Fruit fly (Drosophila melanogaster) whole organism, embryonic: ENCODE measurements around the gene CG9288.

Source experiments
- ATbp ChIP-seq: fragments of 200-800 bp; sonication (Bioruptor generic); optimal IDR thresholded peaks from 2 replicates; lab custom pipeline; 2017; ENCODE audit warnings: missing biosample characterization, mild to moderate bottlenecking, missing genetic modification characterization, missing genetic modification reagents
- B-H2 ChIP-seq: fragments of 200-800 bp; sonication (Bioruptor generic); optimal IDR thresholded peaks from 2 replicates; lab custom pipeline; 2018; ENCODE audit warnings: missing biosample characterization, mild to moderate bottlenecking, missing genetic modification characterization
- Bgb ChIP-seq: fragments of 200-800 bp; sonication (Bioruptor generic); IDR thresholded peaks from 2 replicates; pipeline ENCODE4 v1.3.6; 2022; ENCODE audit warnings: missing biosample characterization, missing genetic modification characterization; ENCODE audit not compliant: partially characterized antibody
- CG10654 ChIP-seq: fragments of 200-800 bp; sonication (Bioruptor generic); optimal IDR thresholded peaks from 2 replicates; lab custom pipeline; 2016; ENCODE audit warnings: missing biosample characterization, missing genetic modification characterization
- CG11398 ChIP-seq: fragments of 200-800 bp; sonication (Bioruptor generic); optimal IDR thresholded peaks from 2 replicates; lab custom pipeline; 2016; ENCODE audit warnings: missing biosample characterization, missing genetic modification characterization
- CG11560 ChIP-seq: fragments of 200-800 bp; sonication (Bioruptor generic); IDR thresholded peaks from 3 replicates; pipeline ENCODE4 v1.3.6; 2022; ENCODE audit warnings: missing biosample characterization, missing genetic modification characterization
- CG12219 ChIP-seq: fragments of 200-800 bp; sonication (Bioruptor generic); optimal IDR thresholded peaks from 3 replicates; lab custom pipeline; 2018; ENCODE audit warnings: missing biosample characterization, mild to moderate bottlenecking, missing genetic modification characterization
- CG13296 ChIP-seq: fragments of 200-800 bp; sonication (Bioruptor generic); optimal IDR thresholded peaks from 3 replicates; lab custom pipeline; 2018; ENCODE audit warnings: missing biosample characterization, mild to moderate bottlenecking, missing genetic modification characterization
- CG13624 ChIP-seq: fragments of 200-800 bp; sonication (Bioruptor generic); optimal IDR thresholded peaks from 2 replicates; lab custom pipeline; 2016; ENCODE audit warnings: missing biosample characterization, missing genetic modification characterization
- CG13894 ChIP-seq: fragments of 200-800 bp; sonication (Bioruptor generic); optimal IDR thresholded peaks from 3 replicates; lab custom pipeline; 2018; ENCODE audit warnings: missing biosample characterization, mild to moderate bottlenecking, missing genetic modification characterization, moderate library complexity
- CG14441 ChIP-seq: fragments of 200-800 bp; sonication (Bioruptor generic); IDR thresholded peaks from 2 replicates; pipeline ENCODE4 v1.3.6; 2022; ENCODE audit warnings: missing biosample characterization, missing genetic modification characterization
- CG1603 ChIP-seq: fragments of 200-800 bp; sonication (Bioruptor generic); optimal IDR thresholded peaks from 2 replicates; lab custom pipeline; 2019; ENCODE audit warnings: missing biosample characterization, mild to moderate bottlenecking, missing genetic modification characterization, moderate library complexity
- CG16815 ChIP-seq: fragments of 200-800 bp; sonication (Bioruptor generic); optimal IDR thresholded peaks from 3 replicates; lab custom pipeline; 2017; ENCODE audit warnings: missing biosample characterization, mild to moderate bottlenecking, missing genetic modification characterization
- CG17359 ChIP-seq: fragments of 200-800 bp; sonication (Bioruptor generic); optimal IDR thresholded peaks from 3 replicates; lab custom pipeline; 2018; ENCODE audit warnings: missing biosample characterization, mild to moderate bottlenecking, missing genetic modification characterization, moderate library complexity
- CG18011 ChIP-seq: fragments of 200-800 bp; sonication (Bioruptor generic); optimal IDR thresholded peaks from 2 replicates; lab custom pipeline; 2017; ENCODE audit warnings: missing biosample characterization, missing genetic modification characterization, mild to moderate bottlenecking, moderate library complexity, missing genotype
- CG2129 ChIP-seq: fragments of 200-800 bp; sonication (Bioruptor generic); IDR thresholded peaks from 2 replicates; pipeline ENCODE4 v1.3.6; 2022; ENCODE audit warnings: missing biosample characterization, missing genetic modification characterization; ENCODE audit not compliant: partially characterized antibody
- CG2202 ChIP-seq: fragments of 200-800 bp; sonication (Bioruptor generic); optimal IDR thresholded peaks from 2 replicates; lab custom pipeline; 2018; ENCODE audit warnings: missing biosample characterization, mild to moderate bottlenecking, missing genetic modification characterization
- CG2712 ChIP-seq: fragments of 200-800 bp; optimal IDR thresholded peaks from 3 replicates; lab custom pipeline; 2019; ENCODE audit warnings: missing biosample characterization, mild to moderate bottlenecking, missing genetic modification characterization, moderate library complexity
- CG32772 ChIP-seq: fragments of 200-800 bp; sonication (Bioruptor generic); IDR thresholded peaks from 2 replicates; pipeline ENCODE4 v1.3.6; 2022; ENCODE audit warnings: missing biosample characterization, missing genetic modification characterization
- CG43689 ChIP-seq: fragments of 200-800 bp; sonication (Bioruptor generic); IDR thresholded peaks from 2 replicates; pipeline ENCODE4 v1.3.6; 2022; ENCODE audit warnings: missing biosample characterization, missing genetic modification characterization
- CG4854 ChIP-seq: fragments of 200-800 bp; sonication (Bioruptor generic); optimal IDR thresholded peaks from 2 replicates; lab custom pipeline; 2016; ENCODE audit warnings: missing biosample characterization, missing genetic modification characterization, inconsistent platforms
- CG5245 ChIP-seq: fragments of 200-800 bp; sonication (Bioruptor generic); optimal IDR thresholded peaks from 3 replicates; lab custom pipeline; 2016; ENCODE audit warnings: missing biosample characterization, missing genetic modification characterization
- CG6254 ChIP-seq: fragments of 200-800 bp; sonication (Bioruptor generic); optimal IDR thresholded peaks from 3 replicates; lab custom pipeline; 2017; ENCODE audit warnings: mild to moderate bottlenecking, missing biosample characterization, missing genetic modification reagents, missing genetic modification characterization
- CG7271 ChIP-seq: fragments of 200-800 bp; sonication (Bioruptor generic); optimal IDR thresholded peaks from 2 replicates; lab custom pipeline; 2018; ENCODE audit warnings: missing biosample characterization, mild to moderate bottlenecking, missing genetic modification characterization, moderate library complexity
- CG7963 ChIP-seq: fragments of 200-800 bp; sonication (Bioruptor generic); IDR thresholded peaks from 3 replicates; pipeline ENCODE4 v1.3.6; 2022; ENCODE audit warnings: missing biosample characterization, missing genetic modification characterization; ENCODE audit not compliant: partially characterized antibody
- CG9876 ChIP-seq: fragments of 200-800 bp; sonication (Bioruptor generic); optimal IDR thresholded peaks from 2 replicates; lab custom pipeline; 2016; ENCODE audit warnings: missing biosample characterization, missing genetic modification characterization
- Dp ChIP-seq: fragments of 200-800 bp; sonication (Bioruptor generic); optimal IDR thresholded peaks from 2 replicates; lab custom pipeline; 2018; ENCODE audit warnings: missing biosample characterization, mild to moderate bottlenecking, missing genetic modification characterization, moderate library complexity
- Drgx ChIP-seq: fragments of 200-800 bp; sonication (Bioruptor generic); IDR thresholded peaks from 2 replicates; pipeline ENCODE4 v1.3.6; 2022; ENCODE audit warnings: missing biosample characterization, missing genetic modification characterization
- Ets65A ChIP-seq: fragments of 200-800 bp; sonication (Bioruptor generic); peaks from one replicate; lab custom pipeline; 2016; ENCODE audit warnings: missing biosample characterization, missing genetic modification characterization
- Fer2 ChIP-seq: fragments of 200-800 bp; sonication (Bioruptor generic); optimal IDR thresholded peaks from 2 replicates; lab custom pipeline; 2018; ENCODE audit warnings: missing biosample characterization, mild to moderate bottlenecking, missing genetic modification characterization, moderate library complexity
- Fer3 ChIP-seq: fragments of 200-800 bp; sonication (Bioruptor generic); optimal IDR thresholded peaks from 2 replicates; lab custom pipeline; 2018; ENCODE audit warnings: missing biosample characterization, mild to moderate bottlenecking, missing genetic modification characterization, moderate library complexity
- Hand ChIP-seq: fragments of 200-800 bp; sonication (Bioruptor generic); optimal IDR thresholded peaks from 2 replicates; lab custom pipeline; 2017; ENCODE audit warnings: mild to moderate bottlenecking, missing biosample characterization, missing genetic modification reagents, missing genetic modification characterization
- Hr3 ChIP-seq: fragments of 200-800 bp; sonication (Bioruptor generic); optimal IDR thresholded peaks from 3 replicates; lab custom pipeline; 2016; ENCODE audit warnings: missing biosample characterization, missing genetic modification characterization
- Med ChIP-seq: fragments of 200-800 bp; sonication (Bioruptor generic); peaks from one replicate; lab custom pipeline; 2016; ENCODE audit warnings: missing biosample characterization, missing genetic modification characterization, mild to moderate bottlenecking, inconsistent platforms, moderate library complexity
- PHDP ChIP-seq: fragments of 200-800 bp; sonication (Bioruptor generic); optimal IDR thresholded peaks from 3 replicates; lab custom pipeline; 2018; ENCODE audit warnings: missing biosample characterization, mild to moderate bottlenecking, missing genetic modification characterization, moderate library complexity
- Poxn ChIP-seq: fragments of 200-800 bp; sonication (Bioruptor generic); IDR thresholded peaks from 2 replicates; pipeline ENCODE4 v1.3.6; 2022; ENCODE audit warnings: missing biosample characterization, missing genetic modification characterization
- Stat92E ChIP-seq, 3 experiments: fragments of >200 bp in 2 of 3; fragments of 200-800 bp in 1 of 3; sonication (Bioruptor generic) in 1 of 3; optimal IDR thresholded peaks; 2 replicates each; lab custom pipeline; 2017 to 2019; ENCODE audit warnings: missing biosample characterization in 3 of 3, missing genetic modification characterization in 3 of 3, mild to moderate bottlenecking in 1 of 3, moderate library complexity in 1 of 3
- abd-A ChIP-seq: fragments of 200-800 bp; sonication (Bioruptor generic); optimal IDR thresholded peaks from 3 replicates; lab custom pipeline; 2019; ENCODE audit warnings: missing biosample characterization, mild to moderate bottlenecking, missing genetic modification characterization, moderate library complexity
- amos ChIP-seq: fragments of 200-800 bp; sonication (Bioruptor generic); IDR thresholded peaks from 2 replicates; pipeline ENCODE4 v1.3.6; 2022; ENCODE audit warnings: missing biosample characterization, missing genetic modification characterization; ENCODE audit not compliant: partially characterized antibody
- ap ChIP-seq: fragments of 200-800 bp; sonication (Bioruptor generic); IDR thresholded peaks from 2 replicates; pipeline ENCODE4 v1.3.6; 2022; ENCODE audit warnings: missing biosample characterization, missing genetic modification characterization
- chinmo ChIP-seq: fragments of 200-800 bp; sonication (Bioruptor generic); IDR thresholded peaks from 4 replicates; pipeline ENCODE4 v1.3.6; 2022; ENCODE audit warnings: missing biosample characterization, missing genetic modification characterization; ENCODE audit not compliant: partially characterized antibody
- dysf ChIP-seq: fragments of 200-800 bp; sonication (Bioruptor generic); IDR thresholded peaks from 3 replicates; pipeline ENCODE4 v1.3.6; 2022; ENCODE audit warnings: missing biosample characterization, missing genetic modification characterization
- ewg ChIP-seq: fragments of 200-800 bp; sonication (Bioruptor generic); optimal IDR thresholded peaks from 3 replicates; lab custom pipeline; 2017; ENCODE audit warnings: mild to moderate bottlenecking, missing biosample characterization, missing genetic modification reagents, missing genetic modification characterization
- gem ChIP-seq: fragments of 200-800 bp; sonication (Bioruptor generic); optimal IDR thresholded peaks from 2 replicates; lab custom pipeline; 2019; ENCODE audit warnings: missing biosample characterization, mild to moderate bottlenecking, missing genetic modification characterization, moderate library complexity
- grau ChIP-seq: fragments of 200-800 bp; optimal IDR thresholded peaks from 3 replicates; lab custom pipeline; 2019; ENCODE audit warnings: missing biosample characterization, mild to moderate bottlenecking, missing genetic modification characterization, moderate library complexity
- kni ChIP-seq: fragments of 200-800 bp; sonication (Bioruptor generic); optimal IDR thresholded peaks from 3 replicates; lab custom pipeline; 2017; ENCODE audit warnings: mild to moderate bottlenecking, missing biosample characterization, missing genetic modification reagents, missing genetic modification characterization
- lab ChIP-seq: fragments of 200-800 bp; sonication (Bioruptor generic); optimal IDR thresholded peaks from 3 replicates; lab custom pipeline; 2017; ENCODE audit warnings: missing biosample characterization, missing genetic modification characterization, mild to moderate bottlenecking, moderate library complexity, missing genetic modification reagents
- nau ChIP-seq: fragments of 200-800 bp; sonication (Bioruptor generic); optimal IDR thresholded peaks from 3 replicates; lab custom pipeline; 2017; ENCODE audit warnings: missing biosample characterization, mild to moderate bottlenecking, missing genetic modification characterization, missing genetic modification reagents
- pum ChIP-seq: fragments of 200-800 bp; sonication (Bioruptor generic); optimal IDR thresholded peaks from 2 replicates; lab custom pipeline; 2016; ENCODE audit warnings: missing biosample characterization, missing genetic modification characterization
- unpg ChIP-seq: fragments of 200-800 bp; sonication (Bioruptor generic); optimal IDR thresholded peaks from 3 replicates; lab custom pipeline; 2018; ENCODE audit warnings: missing biosample characterization, mild to moderate bottlenecking, missing genetic modification characterization, moderate library complexity

Gene CG9288

dm6 chr3R:13820483-13820882 lies 41.1 kb downstream of the CG9288 start (continued):
- no peak for TF ChIP-seq Dp
- peak; percentile 18 for TF ChIP-seq PHDP (tag; lab: Kevin White, UChicago)
- TF ChIP-seq CG18011, result peak; percentile 47
- TF ChIP-seq Fer3 (tag; lab: Kevin White, UChicago), result no peak
- TF ChIP-seq Bgb (GFP tag; lab: Robert Waterston, UW), result no peak
- TF ChIP-seq CG9876, result no peak
- TF ChIP-seq Ets65A, result peak; percentile 35
- TF ChIP-seq Drgx, result no peak
- TF ChIP-seq nau, result peak; percentile 30
- peak; percentile 22 for TF ChIP-seq unpg
- no peak for TF ChIP-seq CG7963 (GFP tag; lab: Robert Waterston, UW)
- no peak for TF ChIP-seq CG12219
- TF ChIP-seq CG6254, result no peak
- peak; percentile 13 for TF ChIP-seq CG1603 (tag; lab: Kevin White, UChicago)
- 0 out of 4 replicates have a peak, but pooled peaks have one; percentile 65 for TF ChIP-seq chinmo (GFP tag; lab: Robert Waterston, UW)
- TF ChIP-seq abd-A, result peak; percentile 90
- TF ChIP-seq ewg (GFP tag; lab: Kevin White, UChicago), result no peak
- peak; percentile 74 for TF ChIP-seq kni
- TF ChIP-seq CG7271 (tag; lab: Kevin White, UChicago), result no peak
- TF ChIP-seq ATbp (GFP tag; lab: Kevin White, UChicago), result peak; percentile 48
- no peak for TF ChIP-seq CG4854 (GFP tag; lab: Kevin White, UChicago)
- TF ChIP-seq CG32772 (GFP tag; lab: Robert Waterston, UW), result no peak
- TF ChIP-seq CG2202 (tag; lab: Kevin White, UChicago), result no peak
- peak; percentile 34 for TF ChIP-seq gem (tag; lab: Kevin White, UChicago)
- no peak for TF ChIP-seq Hr3 (GFP tag; lab: Kevin White, UChicago)
- TF ChIP-seq B-H2 (GFP tag; lab: Kevin White, UChicago), result no peak
- no peak for TF ChIP-seq CG13894 (tag; lab: Kevin White, UChicago)
- TF ChIP-seq CG11560 (tag; lab: Robert Waterston, UW), result no peak
- TF ChIP-seq CG14441 (GFP tag; lab: Robert Waterston, UW), result no peak
- TF ChIP-seq Poxn (GFP tag; lab: Robert Waterston, UW), result no peak
- no peak for TF ChIP-seq grau
- no peak for TF ChIP-seq pum
- TF ChIP-seq Hand (GFP tag; lab: Kevin White, UChicago), result no peak
- TF ChIP-seq amos, result no peak
- no peak for TF ChIP-seq CG13624
- no peak for TF ChIP-seq CG2712 (tag; lab: Kevin White, UChicago)
- TF ChIP-seq Stat92E (GFP tag; optimal IDR thresholded peaks at IDR 0.05; lab: Kevin White, UChicago), result peak in 1 of 3 experiments; percentile 54
- TF ChIP-seq CG16815 (GFP tag; lab: Kevin White, UChicago), result no peak
- TF ChIP-seq dysf (GFP tag; lab: Robert Waterston, UW), result no peak
- no peak for TF ChIP-seq CG13296 (GFP tag; lab: Kevin White, UChicago)
- TF ChIP-seq CG5245 (GFP tag; lab: Kevin White, UChicago), result no peak
- peak; percentile 11 for TF ChIP-seq CG17359 (tag; lab: Kevin White, UChicago)
- no peak for TF ChIP-seq CG43689 (GFP tag; lab: Robert Waterston, UW)
- no peak for TF ChIP-seq CG2129 (GFP tag; lab: Robert Waterston, UW)
- peak; percentile 69 for TF ChIP-seq Med (GFP tag; lab: Kevin White, UChicago)
- TF ChIP-seq lab (GFP tag; lab: Kevin White, UChicago), result peak; percentile 11
- no peak for TF ChIP-seq ap (GFP tag; lab: Robert Waterston, UW)
- TF ChIP-seq Fer2, result no peak
- TF ChIP-seq CG11398 (GFP tag; lab: Kevin White, UChicago), result no peak
- no peak for TF ChIP-seq CG10654 (GFP tag; lab: Kevin White, UChicago)
